Fruit fly (Drosophila melanogaster): ENCODE results near the gene CG7702.

- no peak for TF ChIP-seq Ets21C (GFP tag; optimal IDR thresholded peaks at IDR 0.05)
- TF ChIP-seq CG8632 (GFP tag; optimal IDR thresholded peaks at IDR 0.05), result no peak
- TF ChIP-seq Hr4 (GFP tag; optimal IDR thresholded peaks at IDR 0.05), result peak; percentile 52
- TF ChIP-seq Met (GFP tag; optimal IDR thresholded peaks at IDR 0.05), result peak; percentile 9
- no peak for TF ChIP-seq CG3032 (tag; optimal IDR thresholded peaks at IDR 0.05)
- no peak for TF ChIP-seq vri (GFP tag; optimal IDR thresholded peaks at IDR 0.05)
- TF ChIP-seq OdsH (GFP tag; optimal IDR thresholded peaks at IDR 0.05), result peak; percentile 18
- no peak for TF ChIP-seq Hr39 (GFP tag; optimal IDR thresholded peaks at IDR 0.05)
- TF ChIP-seq Lpt (GFP tag; optimal IDR thresholded peaks at IDR 0.05), result no peak
Observed at dm6 chr3R:18633099-18633498, 36.1 kb upstream of the CG7702 start.
